Worm (Caenorhabditis elegans) whole organism, L2 larva: ENCODE results near the gene abts-3.

Experiments used
- C34F6.9 ChIP-seq: fragments of 150-350 bp; optimal IDR thresholded peaks from 2 replicates; lab custom pipeline; 2014; ENCODE audit warnings: missing biosample characterization, missing genetic modification characterization
- F13H6.1 ChIP-seq: sonication (generic microtip); optimal IDR thresholded peaks from 2 replicates; lab custom pipeline; 2016; ENCODE audit warnings: missing genetic modification characterization, missing compliant biosample characterization
- Y55F3AM.14 ChIP-seq: fragments of 200-800 bp; sonication (Bioruptor generic); optimal IDR thresholded peaks from 2 replicates; lab custom pipeline; 2018; ENCODE audit warnings: mild to moderate bottlenecking, missing genetic modification characterization, missing compliant biosample characterization
- ZK546.5 ChIP-seq: sonication (generic microtip); optimal IDR thresholded peaks from 2 replicates; lab custom pipeline; 2017; ENCODE audit warnings: missing biosample characterization, missing genetic modification characterization
- alr-1 ChIP-seq: fragments of 150-350 bp; optimal IDR thresholded peaks from 2 replicates; lab custom pipeline; 2014; ENCODE audit warnings: missing biosample characterization, missing genetic modification characterization
- aly-2 ChIP-seq: fragments of 150-350 bp; optimal IDR thresholded peaks from 2 replicates; lab custom pipeline; 2014; ENCODE audit warnings: missing biosample characterization, missing genetic modification characterization
- ama-1 ChIP-seq: fragments of 150-350 bp; optimal IDR thresholded peaks from 2 replicates; lab custom pipeline; 2018; ENCODE audit warnings: inconsistent platforms
- blmp-1 ChIP-seq: sonication (generic microtip); optimal IDR thresholded peaks from 2 replicates; lab custom pipeline; 2017; ENCODE audit warnings: missing genetic modification characterization, mild to moderate bottlenecking, missing compliant biosample characterization, antibody characterized with exemption, moderate library complexity; ENCODE audit not compliant: insufficient read depth
- ceh-16 ChIP-seq: fragments of 150-350 bp; optimal IDR thresholded peaks from 2 replicates; lab custom pipeline; 2014; ENCODE audit warnings: missing biosample characterization, missing genetic modification characterization
- ceh-82 ChIP-seq: fragments of 150-350 bp; optimal IDR thresholded peaks from 2 replicates; lab custom pipeline; 2014; ENCODE audit warnings: missing biosample characterization, missing genetic modification characterization
- crh-2 ChIP-seq: sonication (generic microtip); optimal IDR thresholded peaks from 2 replicates; lab custom pipeline; 2017; ENCODE audit warnings: missing biosample characterization, missing genetic modification characterization
- dmd-4 ChIP-seq: sonication (generic microtip); optimal IDR thresholded peaks from 2 replicates; lab custom pipeline; 2017; ENCODE audit warnings: missing biosample characterization, missing genetic modification characterization
- egl-27 ChIP-seq: sonication (generic microtip); optimal IDR thresholded peaks from 3 replicates; lab custom pipeline; 2017; ENCODE audit warnings: missing biosample characterization, missing genetic modification reagents, missing genetic modification characterization
- elt-1 ChIP-seq: fragments of 150-350 bp; optimal IDR thresholded peaks from 2 replicates; lab custom pipeline; 2014; ENCODE audit warnings: missing biosample characterization, missing genetic modification characterization
- elt-3 ChIP-seq: sonication (generic microtip); optimal IDR thresholded peaks from 2 replicates; lab custom pipeline; 2017; ENCODE audit warnings: missing biosample characterization, missing genetic modification characterization
- fos-1 ChIP-seq: fragments of 150-350 bp; optimal IDR thresholded peaks from 2 replicates; lab custom pipeline; 2014; ENCODE audit warnings: missing biosample characterization, missing genetic modification characterization
- gmeb-1 ChIP-seq: fragments of 150-350 bp; optimal IDR thresholded peaks from 2 replicates; lab custom pipeline; 2014; ENCODE audit warnings: missing biosample characterization, missing genetic modification characterization
- lin-11 ChIP-seq: fragments of 150-350 bp; sonication (generic microtip); optimal IDR thresholded peaks from 2 replicates; lab custom pipeline; 2014; ENCODE audit warnings: missing biosample characterization, missing genetic modification characterization, inconsistent platforms, mixed read lengths
- lin-13 ChIP-seq: fragments of 150-350 bp; optimal IDR thresholded peaks from 2 replicates; lab custom pipeline; 2014; ENCODE audit warnings: missing biosample characterization, missing genetic modification reagents, missing genetic modification characterization
- lsy-2 ChIP-seq, 2 experiments: fragments of 150-350 bp in 1 of 2; sonication (generic microtip) in 1 of 2; optimal IDR thresholded peaks; 2 replicates each; lab custom pipeline; 2014 to 2017; ENCODE audit warnings: missing biosample characterization in 2 of 2, missing genetic modification characterization in 2 of 2
- mab-5 ChIP-seq: fragments of 150-350 bp; optimal IDR thresholded peaks from 2 replicates; lab custom pipeline; 2014; ENCODE audit warnings: missing biosample characterization, missing genetic modification characterization
- mbf-1 ChIP-seq: sonication (generic microtip); optimal IDR thresholded peaks from 2 replicates; lab custom pipeline; 2017; ENCODE audit warnings: missing biosample characterization, missing genetic modification characterization
- mdl-1 ChIP-seq, 2 experiments: fragments of 150-350 bp in 1 of 2; sonication (generic microtip) in 1 of 2; optimal IDR thresholded peaks; 2 replicates each; lab custom pipeline; 2017; ENCODE audit warnings: missing biosample characterization in 2 of 2, missing genetic modification characterization in 2 of 2
- nhr-10 ChIP-seq: sonication (generic microtip); optimal IDR thresholded peaks from 2 replicates; lab custom pipeline; 2017; ENCODE audit warnings: missing biosample characterization, missing genetic modification characterization
- nhr-12 ChIP-seq: fragments of 150-350 bp; optimal IDR thresholded peaks from 2 replicates; lab custom pipeline; 2014; ENCODE audit warnings: missing biosample characterization, missing genetic modification characterization
- nhr-129 ChIP-seq: fragments of 150-350 bp; optimal IDR thresholded peaks from 2 replicates; lab custom pipeline; 2014; ENCODE audit warnings: missing biosample characterization, missing genetic modification characterization
- nhr-21 ChIP-seq: fragments of 150-350 bp; optimal IDR thresholded peaks from 2 replicates; lab custom pipeline; 2014; ENCODE audit warnings: missing biosample characterization, missing genetic modification characterization
- nhr-23 ChIP-seq: fragments of 150-350 bp; optimal IDR thresholded peaks from 2 replicates; lab custom pipeline; 2014; ENCODE audit warnings: missing biosample characterization, missing genetic modification reagents, missing genetic modification characterization
- nhr-237 ChIP-seq: fragments of 150-350 bp; optimal IDR thresholded peaks from 2 replicates; lab custom pipeline; 2014; ENCODE audit warnings: missing biosample characterization, missing genetic modification characterization
- nhr-25 ChIP-seq: fragments of 150-350 bp; sonication (generic microtip); optimal IDR thresholded peaks from 3 replicates; lab custom pipeline; 2014; ENCODE audit warnings: missing biosample characterization, missing genetic modification characterization
- nhr-6 ChIP-seq: fragments of 150-350 bp; optimal IDR thresholded peaks from 2 replicates; lab custom pipeline; 2014; ENCODE audit warnings: missing biosample characterization, missing genetic modification characterization
- skn-1 ChIP-seq: sonication (generic microtip); optimal IDR thresholded peaks from 2 replicates; lab custom pipeline; 2017; ENCODE audit warnings: missing biosample characterization, missing genetic modification characterization
- sma-9 ChIP-seq, 2 experiments: fragments of 150-350 bp in 1 of 2; sonication (generic microtip) in 1 of 2; optimal IDR thresholded peaks; 2 replicates each; lab custom pipeline; 2014 to 2016; ENCODE audit warnings: missing genetic modification characterization in 2 of 2, mild to moderate bottlenecking in 1 of 2, missing biosample characterization in 1 of 2, missing compliant biosample characterization in 1 of 2, missing genetic modification reagents in 1 of 2, moderate library complexity in 1 of 2
- snpc-4 ChIP-seq: fragments of 150-350 bp; optimal IDR thresholded peaks from 2 replicates; lab custom pipeline; 2014; ENCODE audit warnings: missing biosample characterization, missing genetic modification characterization
- unc-55 ChIP-seq: fragments of 150-350 bp; sonication (generic microtip); optimal IDR thresholded peaks from 3 replicates; lab custom pipeline; 2014; ENCODE audit warnings: missing biosample characterization, missing genetic modification reagents, missing genetic modification characterization
- unc-62 ChIP-seq: fragments of 150-350 bp; optimal IDR thresholded peaks from 2 replicates; lab custom pipeline; 2014; ENCODE audit warnings: missing biosample characterization, missing genetic modification reagents, missing genetic modification characterization
- zag-1 ChIP-seq: fragments of 150-350 bp; optimal IDR thresholded peaks from 2 replicates; lab custom pipeline; 2014; ENCODE audit warnings: missing biosample characterization, missing genetic modification characterization
- ztf-11 ChIP-seq: sonication (generic microtip); optimal IDR thresholded peaks from 2 replicates; lab custom pipeline; 2017; ENCODE audit warnings: missing biosample characterization, missing genetic modification characterization
- ztf-4 ChIP-seq: fragments of 150-350 bp; optimal IDR thresholded peaks from 2 replicates; lab custom pipeline; 2014; ENCODE audit warnings: missing biosample characterization, missing genetic modification characterization

Gene abts-3

DNA sequence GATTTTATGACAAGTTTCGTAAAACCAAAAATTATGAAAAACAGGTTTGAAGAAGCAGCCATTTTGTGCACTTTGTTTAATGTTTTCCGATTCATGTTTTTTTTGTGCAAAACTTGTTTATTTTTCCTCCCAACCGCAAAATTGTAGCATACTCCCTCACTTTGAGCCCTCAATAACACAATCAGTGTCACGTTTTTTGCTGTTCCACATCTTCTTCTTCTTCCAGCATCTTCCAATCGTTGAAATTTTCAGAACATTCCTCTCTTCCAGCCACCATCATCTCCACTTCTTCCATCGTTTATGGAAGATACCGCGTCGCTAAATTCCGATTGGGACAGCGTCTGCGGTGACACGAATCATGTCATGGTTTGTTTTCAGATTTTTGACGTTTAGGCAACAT, at the start of gene abts-3:
abts-3 (plus strand) TSS at position 301 of the 400 bp plus-strand sequence.
- no peak for TF ChIP-seq nhr-6 (tag; lab: Kevin White, UChicago)
- TF ChIP-seq ZK546.5 (tag; lab: Kevin White, UChicago), result no peak
- no peak for TF ChIP-seq mdl-1 (tag; optimal IDR thresholded peaks at IDR 0.05; lab: Kevin White, UChicago)
- no peak for TF ChIP-seq nhr-10 (tag; lab: Kevin White, UChicago)
- TF ChIP-seq mab-5, result no peak
- no peak for TF ChIP-seq gmeb-1 (tag; lab: Kevin White, UChicago)
- TF ChIP-seq nhr-237, result no peak
- no peak for TF ChIP-seq ceh-82 (tag; lab: Kevin White, UChicago)
- TF ChIP-seq aly-2 (tag; lab: Kevin White, UChicago), result no peak
- TF ChIP-seq crh-2 (tag; lab: Kevin White, UChicago), result no peak
- TF ChIP-seq snpc-4, result no peak
- TF ChIP-seq nhr-12 (tag; lab: Kevin White, UChicago), result no peak
- TF ChIP-seq nhr-21 (tag; lab: Kevin White, UChicago), result no peak
- TF ChIP-seq mbf-1, result no peak
- no peak for TF ChIP-seq fos-1 (tag; lab: Kevin White, UChicago)
- no peak for TF ChIP-seq unc-55 (GFP tag; lab: Kevin White, UChicago)
- no peak for TF ChIP-seq Y55F3AM.14 (GFP tag; lab: Kevin White, UChicago)

DNA sequence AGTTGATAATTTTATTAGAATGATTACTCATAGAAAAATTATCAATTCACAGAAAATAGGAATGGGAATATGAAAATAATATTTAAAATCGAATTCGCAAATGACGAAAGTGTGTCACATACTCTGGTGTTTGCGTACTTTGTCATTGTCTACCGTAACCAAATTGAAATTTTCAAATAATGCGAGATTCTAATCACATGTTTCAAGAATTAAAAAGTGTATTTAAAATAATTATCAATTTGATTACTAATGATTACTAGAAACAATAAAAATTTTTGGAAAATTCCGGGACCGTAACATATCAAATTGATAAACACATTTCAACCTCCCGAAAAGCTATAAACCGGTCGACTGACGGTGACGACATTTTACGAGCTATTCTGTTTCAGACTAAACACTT, 41.3 kb upstream of the abts-3 start, which contains the start of the genes fbf-2 and nspg-3:
fbf-2 (minus strand) TSS at position 101 of the 400 bp plus-strand sequence.
nspg-3 (plus strand) TSS at position 388 of the 400 bp plus-strand sequence.
- TF ChIP-seq dmd-4 (tag; lab: Kevin White, UChicago) (no peak), skn-1 (tag; lab: Kevin White, UChicago) (no peak), ztf-11 (no peak), C34F6.9 (no peak), ztf-4 (tag; lab: Kevin White, UChicago) (no peak), F13H6.1 (tag; lab: Kevin White, UChicago) (no peak), blmp-1 (tag; lab: Kevin White, UChicago) (no peak), elt-1 (tag; lab: Kevin White, UChicago) (no peak), ZK546.5 (tag; lab: Kevin White, UChicago) (no peak), nhr-6 (tag; lab: Kevin White, UChicago) (no peak)

DNA sequence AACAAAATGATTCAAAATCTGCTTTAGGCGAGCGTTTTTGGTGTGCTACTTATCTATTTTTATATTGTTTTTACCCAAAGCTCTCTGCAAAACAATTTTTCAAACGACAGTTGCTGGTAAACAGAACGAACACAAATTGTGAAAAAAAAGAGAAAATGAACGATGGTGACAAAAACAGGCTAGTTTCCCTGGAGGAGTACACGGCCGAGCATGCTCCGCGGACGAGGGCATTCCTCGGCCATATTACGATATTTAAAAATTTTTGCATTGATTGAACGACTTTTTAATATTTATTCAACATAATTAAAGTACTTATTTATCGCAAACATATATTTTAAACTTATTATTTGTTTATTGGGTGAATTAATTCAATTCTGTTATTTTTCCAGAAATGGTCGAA, 35.3 kb upstream of the abts-3 start, which contains the start of the genes tpp-2 and rbbp-5:
tpp-2 (minus strand) TSS at position 157 of the 400 bp plus-strand sequence.
rbbp-5 (plus strand) TSS at position 390 of the 400 bp plus-strand sequence.
- TF ChIP-seq alr-1 (tag; lab: Kevin White, UChicago), result no peak
- TF ChIP-seq unc-55 (GFP tag; lab: Kevin White, UChicago), result no peak
- TF ChIP-seq lsy-2 (tag; optimal IDR thresholded peaks at IDR 0.05; lab: Kevin White, UChicago), result peak; percentile 19 to 83
- no peak for TF ChIP-seq snpc-4
- peak; percentile 68 for TF ChIP-seq sma-9 (GFP tag; optimal IDR thresholded peaks at IDR 0.05; lab: Kevin White, UChicago)
- no peak for TF ChIP-seq sma-9 (tag; optimal IDR thresholded peaks at IDR 0.05; lab: Kevin White, UChicago)
- TF ChIP-seq elt-1 (tag; lab: Kevin White, UChicago), result no peak
- TF ChIP-seq lin-11 (tag; lab: Kevin White, UChicago), result peak; percentile 3
- TF ChIP-seq nhr-237, result no peak
- TF ChIP-seq mdl-1 (tag; optimal IDR thresholded peaks at IDR 0.05; lab: Kevin White, UChicago), result no peak
- TF ChIP-seq dmd-4 (tag; lab: Kevin White, UChicago), result no peak
- peak; percentile 63 for TF ChIP-seq skn-1 (tag; lab: Kevin White, UChicago)
- TF ChIP-seq mab-5, result no peak
- no peak for TF ChIP-seq unc-62 (GFP tag; lab: Kevin White, UChicago)
- TF ChIP-seq F13H6.1 (tag; lab: Kevin White, UChicago), result no peak
- peak; percentile 56 for TF ChIP-seq gmeb-1 (tag; lab: Kevin White, UChicago)
- TF ChIP-seq zag-1 (tag; lab: Kevin White, UChicago), result no peak
- peak; percentile 60 for TF ChIP-seq C34F6.9
- TF ChIP-seq crh-2 (tag; lab: Kevin White, UChicago), result peak; percentile 63
- no peak for TF ChIP-seq ama-1
- TF ChIP-seq elt-3 (tag; lab: Kevin White, UChicago), result no peak
- TF ChIP-seq blmp-1 (tag; lab: Kevin White, UChicago), result no peak
- no peak for TF ChIP-seq egl-27 (tag; lab: Kevin White, UChicago)
- TF ChIP-seq fos-1 (tag; lab: Kevin White, UChicago), result peak; percentile 40
- no peak for TF ChIP-seq ceh-16 (tag; lab: Kevin White, UChicago)
- TF ChIP-seq nhr-129 (tag; lab: Kevin White, UChicago), result no peak
- no peak for TF ChIP-seq nhr-25 (tag; lab: Kevin White, UChicago)
- TF ChIP-seq ZK546.5 (tag; lab: Kevin White, UChicago), result no peak
- no peak for TF ChIP-seq nhr-23 (tag; lab: Kevin White, UChicago)
- no peak for TF ChIP-seq lin-13 (GFP tag; lab: Kevin White, UChicago)
- TF ChIP-seq, all 48 proteins: peak for 8
